Fruit fly (Drosophila melanogaster) whole organism, wandering third instar larva: ENCODE data around the gene CG14853.

Experiments used
- Abd-B ChIP-seq: fragments of >200 bp; optimal IDR thresholded peaks from 2 replicates; lab custom pipeline; 2017; ENCODE audit warnings: missing biosample characterization, missing genetic modification characterization
- CG32264 ChIP-seq: fragments of 200-800 bp; sonication (Bioruptor generic); optimal IDR thresholded peaks from 2 replicates; lab custom pipeline; 2016; ENCODE audit warnings: missing biosample characterization, missing genetic modification characterization
- CG9705 ChIP-seq: fragments of 200-800 bp; sonication (Bioruptor generic); optimal IDR thresholded peaks from 2 replicates; lab custom pipeline; 2018; ENCODE audit warnings: missing biosample characterization, mild to moderate bottlenecking, missing genetic modification characterization
- CrebA ChIP-seq: fragments of 200-800 bp; sonication (Bioruptor generic); optimal IDR thresholded peaks from 2 replicates; lab custom pipeline; 2016; ENCODE audit warnings: missing biosample characterization, mild to moderate bottlenecking, missing genetic modification characterization, borderline replicate concordance
- Dfd ChIP-seq: fragments of >200 bp; optimal IDR thresholded peaks from 2 replicates; lab custom pipeline; 2017; ENCODE audit warnings: missing biosample characterization, missing genetic modification characterization
- Dif ChIP-seq: fragments of 200-275, 200-300 bp; sonication (Bioruptor generic); optimal IDR thresholded peaks from 2 replicates; lab custom pipeline; 2018; ENCODE audit warnings: missing biosample characterization, missing genetic modification characterization; ENCODE audit not compliant: partially characterized antibody
- GATAd ChIP-seq: sonication (Bioruptor generic); optimal IDR thresholded peaks from 2 replicates; lab custom pipeline; 2016; ENCODE audit warnings: missing biosample characterization, missing genetic modification characterization
- HLH106 ChIP-seq: fragments of 200-800 bp; optimal IDR thresholded peaks from 3 replicates; lab custom pipeline; 2019; ENCODE audit warnings: missing biosample characterization, mild to moderate bottlenecking, missing genetic modification characterization, moderate library complexity
- Hnf4 ChIP-seq: fragments of 200-800 bp; sonication (Bioruptor generic); optimal IDR thresholded peaks from 2 replicates; lab custom pipeline; 2016; ENCODE audit warnings: missing biosample characterization, mild to moderate bottlenecking, missing genetic modification characterization
- Hr78 ChIP-seq: fragments of >200 bp; optimal IDR thresholded peaks from 2 replicates; lab custom pipeline; 2017; ENCODE audit warnings: missing biosample characterization, missing genetic modification characterization
- Hr83 ChIP-seq: fragments of 200-300 bp; sonication (Bioruptor generic); optimal IDR thresholded peaks from 2 replicates; lab custom pipeline; 2016; ENCODE audit warnings: missing biosample characterization, mild to moderate bottlenecking, missing genetic modification characterization, moderate library complexity; ENCODE audit not compliant: poor library complexity, severe bottlenecking
- Jra ChIP-seq: sonication (Bioruptor generic); optimal IDR thresholded peaks from 2 replicates; lab custom pipeline; 2016; ENCODE audit warnings: missing biosample characterization, missing genetic modification characterization
- Mio ChIP-seq: sonication (Bioruptor generic); optimal IDR thresholded peaks from 2 replicates; lab custom pipeline; 2016; ENCODE audit warnings: missing biosample characterization, missing genetic modification characterization
- Myc ChIP-seq: fragments of >200 bp; optimal IDR thresholded peaks from 2 replicates; lab custom pipeline; 2017
- N ChIP-seq: fragments of >200 bp; optimal IDR thresholded peaks from 2 replicates; lab custom pipeline; 2018; ENCODE audit warnings: missing biosample characterization, missing external identifiers, missing genetic modification characterization
- OdsH ChIP-seq: fragments of 200-800 bp; sonication (Bioruptor generic); optimal IDR thresholded peaks from 2 replicates; lab custom pipeline; 2016; ENCODE audit warnings: missing biosample characterization, mild to moderate bottlenecking, missing genetic modification characterization
- Rel ChIP-seq, 2 experiments: fragments of 200-800 bp; sonication (Bioruptor generic) in 1 of 2; optimal IDR thresholded peaks; 2 replicates in 1 of 2; 3 replicates in 1 of 2; lab custom pipeline; 2016 to 2019; ENCODE audit warnings: mild to moderate bottlenecking in 2 of 2, missing biosample characterization in 2 of 2, missing genetic modification characterization in 2 of 2, moderate library complexity in 1 of 2
- Sp1 ChIP-seq: fragments of 200-800 bp; sonication (Bioruptor generic); optimal IDR thresholded peaks from 3 replicates; lab custom pipeline; 2019; ENCODE audit warnings: missing biosample characterization, mild to moderate bottlenecking, missing genetic modification characterization, moderate library complexity
- br ChIP-seq: fragments of 200-800 bp; sonication (Bioruptor generic); optimal IDR thresholded peaks from 2 replicates; lab custom pipeline; 2016; ENCODE audit warnings: missing biosample characterization, missing genetic modification characterization
- brk ChIP-seq: fragments of 200-800 bp; sonication (Bioruptor generic); optimal IDR thresholded peaks from 2 replicates; lab custom pipeline; 2016; ENCODE audit warnings: missing biosample characterization, mild to moderate bottlenecking, missing genetic modification characterization
- dl ChIP-seq, 2 experiments: fragments of 175-275, 200-275 bp in 1 of 2; fragments of 200-275 bp in 1 of 2; sonication (Bioruptor generic); optimal IDR thresholded peaks; lab custom pipeline; 2018; ENCODE audit warnings: mild to moderate bottlenecking in 2 of 2, missing biosample characterization in 2 of 2, missing genetic modification characterization in 2 of 2, moderate library complexity in 2 of 2; ENCODE audit not compliant: partially characterized antibody in 2 of 2, insufficient read depth in 1 of 2
- dmrt93B ChIP-seq: fragments of 200-800 bp; sonication (Bioruptor generic); optimal IDR thresholded peaks from 2 replicates; lab custom pipeline; 2018; ENCODE audit warnings: missing biosample characterization, mild to moderate bottlenecking, missing genetic modification characterization
- dsf ChIP-seq: sonication (Bioruptor generic); optimal IDR thresholded peaks from 2 replicates; lab custom pipeline; 2016; ENCODE audit warnings: missing biosample characterization, missing genetic modification characterization, borderline replicate concordance
- ey ChIP-seq: fragments of 200-800 bp; sonication (Bioruptor generic); optimal IDR thresholded peaks from 2 replicates; lab custom pipeline; 2016; ENCODE audit warnings: missing biosample characterization, missing genetic modification characterization
- foxo ChIP-seq, 2 experiments: fragments of 200-800 bp; sonication (Bioruptor generic); optimal IDR thresholded peaks; 2 replicates in 1 of 2; 3 replicates in 1 of 2; lab custom pipeline; 2016 to 2017; ENCODE audit warnings: missing biosample characterization in 2 of 2, missing genetic modification characterization in 2 of 2
- fru ChIP-seq: fragments of 200-800 bp; sonication (Bioruptor generic); optimal IDR thresholded peaks from 3 replicates; lab custom pipeline; 2016; ENCODE audit warnings: missing biosample characterization, mild to moderate bottlenecking, missing genetic modification characterization
- h ChIP-seq: fragments of 200-800 bp; sonication (Bioruptor generic); optimal IDR thresholded peaks from 3 replicates; lab custom pipeline; 2016; ENCODE audit warnings: missing biosample characterization, mild to moderate bottlenecking, missing genetic modification characterization
- jim ChIP-seq: fragments of 175-275, 200-325 bp; sonication (Bioruptor generic); optimal IDR thresholded peaks from 2 replicates; lab custom pipeline; 2016; ENCODE audit warnings: missing biosample characterization, mild to moderate bottlenecking, missing genetic modification characterization
- lola ChIP-seq: fragments of >200 bp; optimal IDR thresholded peaks from 2 replicates; lab custom pipeline; 2017; ENCODE audit warnings: missing biosample characterization, missing genetic modification characterization
- pan ChIP-seq: fragments of >200 bp; optimal IDR thresholded peaks from 2 replicates; lab custom pipeline; 2017
- psq ChIP-seq: fragments of 200-800 bp; sonication (Bioruptor generic); optimal IDR thresholded peaks from 3 replicates; lab custom pipeline; 2017; ENCODE audit warnings: missing biosample characterization, mild to moderate bottlenecking, missing genetic modification characterization, moderate library complexity
- rgr ChIP-seq: fragments of 200-800 bp; sonication (Bioruptor generic); optimal IDR thresholded peaks from 3 replicates; lab custom pipeline; 2016; ENCODE audit warnings: missing biosample characterization, mild to moderate bottlenecking, missing genetic modification characterization
- sage ChIP-seq: fragments of 200-800 bp; sonication (Bioruptor generic); optimal IDR thresholded peaks from 2 replicates; lab custom pipeline; 2016; ENCODE audit warnings: missing biosample characterization, mild to moderate bottlenecking, missing genetic modification characterization
- sv ChIP-seq: fragments of 200-800 bp; sonication (Bioruptor generic); optimal IDR thresholded peaks from 3 replicates; lab custom pipeline; 2016; ENCODE audit warnings: missing biosample characterization, missing genetic modification characterization
- tai ChIP-seq: sonication (Bioruptor generic); optimal IDR thresholded peaks from 2 replicates; lab custom pipeline; 2016; ENCODE audit warnings: missing biosample characterization, missing genetic modification characterization
- usp ChIP-seq: fragments of >200 bp; optimal IDR thresholded peaks from 2 replicates; lab custom pipeline; 2017; ENCODE audit warnings: missing biosample characterization, missing genetic modification characterization
- woc ChIP-seq: sonication (Bioruptor generic); optimal IDR thresholded peaks from 2 replicates; lab custom pipeline; 2016; ENCODE audit warnings: missing biosample characterization, mild to moderate bottlenecking, missing genetic modification characterization

CG14853 gene

DNA sequence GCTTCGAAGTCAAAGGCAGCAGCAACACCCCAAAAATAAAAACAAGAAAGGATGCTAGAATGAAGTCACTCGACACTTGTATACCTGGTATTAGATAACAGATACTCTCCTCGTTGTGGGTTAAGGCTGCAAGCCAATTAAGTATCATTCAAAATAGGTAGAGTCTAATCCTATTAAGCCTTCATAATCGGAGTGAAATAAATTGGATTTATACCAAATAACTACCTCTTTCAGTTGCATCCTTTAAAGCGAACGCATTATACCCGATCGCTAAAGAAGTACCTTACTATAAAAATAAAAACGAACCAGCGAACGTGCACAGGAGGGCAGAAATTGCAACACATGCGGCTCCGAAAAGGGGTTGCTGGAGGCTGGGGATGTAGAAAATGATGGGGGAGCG, 13.1 kb downstream of the CG14853 start:
- TF ChIP-seq Hr83 (GFP tag; lab: Kevin White, UChicago) = no peak
- TF ChIP-seq psq (GFP tag; lab: Kevin White, UChicago) = peak; percentile 21
- TF ChIP-seq, all 38 proteins: peak for 1

DNA sequence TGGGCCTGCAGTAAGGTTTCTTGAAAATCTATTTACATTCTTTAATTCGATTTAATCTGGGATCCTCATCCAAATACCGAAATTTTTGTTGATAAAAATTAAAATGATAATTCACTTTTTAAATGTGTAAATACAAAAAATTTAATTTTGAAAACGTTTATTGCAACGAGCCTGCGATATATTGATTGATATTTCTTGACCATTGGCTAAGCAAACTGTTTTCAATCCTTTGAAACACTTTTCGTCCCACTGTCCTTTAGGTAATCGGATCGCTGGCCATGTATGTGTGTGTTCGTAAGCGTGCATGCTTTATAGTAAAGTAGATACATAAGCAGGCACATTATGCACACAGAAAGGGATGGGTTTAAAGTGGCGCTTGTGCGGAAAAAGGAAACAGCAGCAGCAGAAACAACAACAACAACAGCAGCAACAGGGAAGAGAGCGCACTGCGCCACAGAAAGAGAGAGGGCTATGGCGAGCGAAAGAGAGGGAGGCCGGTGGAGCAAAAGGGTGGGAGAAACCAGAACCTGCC, 14.7 kb downstream of the CG14853 start:
- TF ChIP-seq GATAd (GFP tag; lab: Kevin White, UChicago) (no peak), sage (peak; percentile 28), ey (GFP tag; lab: Kevin White, UChicago) (peak; percentile 78), foxo (GFP tag; optimal IDR thresholded peaks at IDR 0.05; lab: Kevin White, UChicago) (peak in 1 of 2 experiments; percentile 75), fru (GFP tag; lab: Kevin White, UChicago) (peak; percentile 83), lola (GFP tag; lab: Kevin White, UChicago) (no peak), Dif (GFP tag; lab: Kevin White, UChicago) (peak; percentile 36), Hr83 (GFP tag; lab: Kevin White, UChicago) (no peak), br (GFP tag; lab: Kevin White, UChicago) (peak; percentile 75), Myc (lab: Kevin White, UChicago) (no peak), usp (GFP tag; lab: Kevin White, UChicago) (no peak), h (GFP tag; lab: Kevin White, UChicago) (peak; percentile 84), Hr78 (GFP tag; lab: Kevin White, UChicago) (no peak), dl (GFP tag; optimal IDR thresholded peaks at IDR 0.05; lab: Kevin White, UChicago; ENCODE audit: insufficient read depth in 1 of 2, partially characterized antibody in 2 of 2) (peak; percentile 37 to 58), Jra (no peak), N (GFP tag; lab: Kevin White, UChicago) (no peak), CG32264 (GFP tag; lab: Kevin White, UChicago) (peak; percentile 5), tai (no peak), Abd-B (GFP tag; lab: Kevin White, UChicago) (no peak), psq (GFP tag; lab: Kevin White, UChicago) (peak; percentile 45), rgr (peak; percentile 80), OdsH (peak; percentile 76), Hnf4 (GFP tag; lab: Kevin White, UChicago) (peak; percentile 57), Sp1 (GFP tag; lab: Kevin White, UChicago) (peak; percentile 75), pan (no peak), sv (peak; percentile 11), dmrt93B (peak; percentile 60), jim (GFP tag; lab: Kevin White, UChicago) (no peak), Rel (GFP tag; optimal IDR thresholded peaks at IDR 0.05; lab: Kevin White, UChicago) (no peak), Rel (tag; optimal IDR thresholded peaks at IDR 0.05; lab: Kevin White, UChicago) (no peak), woc (GFP tag; lab: Kevin White, UChicago) (peak; percentile 69), HLH106 (tag; lab: Kevin White, UChicago) (peak; percentile 64), CG9705 (GFP tag; lab: Kevin White, UChicago) (no peak), CrebA (GFP tag; lab: Kevin White, UChicago) (no peak), dsf (GFP tag; lab: Kevin White, UChicago) (peak; percentile 9)

- TF ChIP-seq tai (no peak), foxo (GFP tag; optimal IDR thresholded peaks at IDR 0.05; lab: Kevin White, UChicago) (peak in 1 of 2 experiments; percentile 0), fru (GFP tag; lab: Kevin White, UChicago) (peak; percentile 31), h (GFP tag; lab: Kevin White, UChicago) (no peak), Abd-B (GFP tag; lab: Kevin White, UChicago) (no peak), brk (GFP tag; lab: Kevin White, UChicago) (peak; percentile 26), Jra (no peak), Mio (GFP tag; lab: Kevin White, UChicago) (no peak), Dfd (GFP tag; lab: Kevin White, UChicago) (no peak), sv (no peak)
These were observed 15.2 kb downstream of the CG14853 start for dm6 chr3R:14624671-14625070.
